Worm (Caenorhabditis elegans) whole organism, late embryonic: Measurements from ENCODE around the gene H12I13.1.

Source experiments
- K02D7.2 ChIP-seq: sonication (generic microtip); optimal IDR thresholded peaks from 2 replicates; lab custom pipeline; 2017; ENCODE audit warnings: mild to moderate bottlenecking, missing genetic modification characterization, missing compliant biosample characterization
- K09A11.1 ChIP-seq: sonication (generic microtip); optimal IDR thresholded peaks from 2 replicates; lab custom pipeline; 2017; ENCODE audit warnings: antibody characterized with exemption, mild to moderate bottlenecking, missing genetic modification characterization, missing compliant biosample characterization; ENCODE audit not compliant: insufficient read depth
- Y22D7AL.16 ChIP-seq: sonication (generic microtip); optimal IDR thresholded peaks from 2 replicates; lab custom pipeline; 2016; ENCODE audit warnings: missing genetic modification characterization, missing compliant biosample characterization
- ahr-1 ChIP-seq: sonication (generic microtip); optimal IDR thresholded peaks from 2 replicates; lab custom pipeline; 2016; ENCODE audit warnings: missing genetic modification characterization, missing compliant biosample characterization
- ceh-18 ChIP-seq: sonication (generic microtip); optimal IDR thresholded peaks from 2 replicates; lab custom pipeline; 2016; ENCODE audit warnings: missing genetic modification characterization, missing compliant biosample characterization
- ceh-19 ChIP-seq: fragments of 200-800 bp; sonication (Bioruptor generic); optimal IDR thresholded peaks from 2 replicates; lab custom pipeline; 2018; ENCODE audit warnings: mild to moderate bottlenecking, missing genetic modification characterization, missing compliant biosample characterization
- ceh-24 ChIP-seq: sonication (generic microtip); optimal IDR thresholded peaks from 2 replicates; lab custom pipeline; 2016; ENCODE audit warnings: mild to moderate bottlenecking, missing genetic modification characterization, missing compliant biosample characterization
- ceh-30 ChIP-seq: fragments of 150-350 bp; optimal IDR thresholded peaks from 2 replicates; lab custom pipeline; 2014; ENCODE audit warnings: missing biosample characterization, missing genetic modification characterization
- ceh-31 ChIP-seq: sonication (generic microtip); optimal IDR thresholded peaks from 2 replicates; lab custom pipeline; 2016; ENCODE audit warnings: missing genetic modification characterization, missing compliant biosample characterization
- ceh-34 ChIP-seq: sonication (generic microtip); optimal IDR thresholded peaks from 2 replicates; lab custom pipeline; 2016; ENCODE audit warnings: mild to moderate bottlenecking, missing genetic modification characterization, missing compliant biosample characterization
- ceh-48 ChIP-seq: sonication (generic microtip); optimal IDR thresholded peaks from 2 replicates; lab custom pipeline; 2016; ENCODE audit warnings: missing genetic modification characterization, inconsistent platforms, missing compliant biosample characterization
- ceh-9 ChIP-seq: sonication (generic microtip); optimal IDR thresholded peaks from 2 replicates; lab custom pipeline; 2016; ENCODE audit warnings: mild to moderate bottlenecking, missing genetic modification characterization, inconsistent platforms, missing compliant biosample characterization
- che-1 ChIP-seq: sonication (generic microtip); optimal IDR thresholded peaks from 2 replicates; lab custom pipeline; 2016; ENCODE audit warnings: mild to moderate bottlenecking, missing genetic modification characterization, missing compliant biosample characterization
- dve-1 ChIP-seq: sonication (generic microtip); optimal IDR thresholded peaks from 2 replicates; lab custom pipeline; 2017; ENCODE audit warnings: antibody characterized with exemption, mild to moderate bottlenecking, missing genetic modification characterization, missing compliant biosample characterization
- elt-4 ChIP-seq: sonication (generic microtip); optimal IDR thresholded peaks from 2 replicates; lab custom pipeline; 2016; ENCODE audit warnings: missing genetic modification characterization, missing compliant biosample characterization
- ets-4 ChIP-seq: sonication (generic microtip); optimal IDR thresholded peaks from 2 replicates; lab custom pipeline; 2016; ENCODE audit warnings: missing genetic modification characterization, missing compliant biosample characterization
- fax-1 ChIP-seq: sonication (generic microtip); optimal IDR thresholded peaks from 2 replicates; lab custom pipeline; 2016; ENCODE audit warnings: missing genotype, missing genetic modification characterization, missing compliant biosample characterization
- fkh-10 ChIP-seq: fragments of 150-350 bp; optimal IDR thresholded peaks from 2 replicates; lab custom pipeline; 2014; ENCODE audit warnings: missing biosample characterization, missing genetic modification reagents, missing genetic modification characterization
- fkh-6 ChIP-seq: sonication (generic microtip); optimal IDR thresholded peaks from 2 replicates; lab custom pipeline; 2016; ENCODE audit warnings: missing genetic modification characterization, missing compliant biosample characterization
- gmeb-2 ChIP-seq: sonication (generic microtip); optimal IDR thresholded peaks from 2 replicates; lab custom pipeline; 2016; ENCODE audit warnings: missing genetic modification characterization, inconsistent platforms, missing compliant biosample characterization
- hlh-6 ChIP-seq: sonication (generic microtip); optimal IDR thresholded peaks from 2 replicates; lab custom pipeline; 2016; ENCODE audit warnings: missing genotype, missing genetic modification characterization, missing compliant biosample characterization
- hlh-8 ChIP-seq: sonication (generic microtip); optimal IDR thresholded peaks from 2 replicates; lab custom pipeline; 2016; ENCODE audit warnings: missing genotype, missing genetic modification characterization, missing compliant biosample characterization
- lim-6 ChIP-seq: sonication (generic microtip); optimal IDR thresholded peaks from 2 replicates; lab custom pipeline; 2016; ENCODE audit warnings: missing genetic modification characterization, missing compliant biosample characterization
- lin-11 ChIP-seq: fragments of 200-800 bp; sonication (Bioruptor generic); optimal IDR thresholded peaks from 2 replicates; lab custom pipeline; 2018; ENCODE audit warnings: mild to moderate bottlenecking, missing genetic modification characterization, missing compliant biosample characterization
- mec-3 ChIP-seq: sonication (generic microtip); optimal IDR thresholded peaks from 2 replicates; lab custom pipeline; 2016; ENCODE audit warnings: borderline replicate concordance, missing genetic modification characterization, missing compliant biosample characterization
- nfya-1 ChIP-seq: sonication (generic microtip); optimal IDR thresholded peaks from 2 replicates; lab custom pipeline; 2017; ENCODE audit warnings: missing genetic modification characterization, mild to moderate bottlenecking, missing compliant biosample characterization, antibody characterized with exemption, moderate library complexity
- nhr-11 ChIP-seq: fragments of 150-350 bp; optimal IDR thresholded peaks from 2 replicates; lab custom pipeline; 2014; ENCODE audit warnings: missing biosample characterization, missing genetic modification characterization
- nhr-232 ChIP-seq: sonication (generic microtip); optimal IDR thresholded peaks from 2 replicates; lab custom pipeline; 2016; ENCODE audit warnings: missing genetic modification characterization, missing compliant biosample characterization
- odd-2 ChIP-seq: sonication (generic microtip); optimal IDR thresholded peaks from 2 replicates; lab custom pipeline; 2017; ENCODE audit warnings: antibody characterized with exemption, mild to moderate bottlenecking, missing genetic modification characterization, missing compliant biosample characterization
- pag-3 ChIP-seq: sonication (generic microtip); optimal IDR thresholded peaks from 2 replicates; lab custom pipeline; 2016; ENCODE audit warnings: missing compliant biosample characterization, missing genetic modification characterization, borderline replicate concordance
- pax-1 ChIP-seq: fragments of 150-350 bp; optimal IDR thresholded peaks from 2 replicates; lab custom pipeline; 2014; ENCODE audit warnings: missing biosample characterization, missing genetic modification characterization
- pha-2 ChIP-seq: sonication (generic microtip); optimal IDR thresholded peaks from 2 replicates; lab custom pipeline; 2017; ENCODE audit warnings: mild to moderate bottlenecking, missing genetic modification characterization, missing compliant biosample characterization
- pha-4 ChIP-seq: fragments of 150-350 bp; optimal IDR thresholded peaks from 2 replicates; lab custom pipeline; 2018; ENCODE audit warnings: missing biosample characterization, missing genetic modification reagents, missing genetic modification characterization
- pros-1 ChIP-seq: fragments of 150-350 bp; optimal IDR thresholded peaks from 2 replicates; lab custom pipeline; 2014; ENCODE audit warnings: missing biosample characterization, missing genetic modification reagents, missing genetic modification characterization
- ref-2 ChIP-seq: sonication (generic microtip); optimal IDR thresholded peaks from 2 replicates; lab custom pipeline; 2016; ENCODE audit warnings: missing genetic modification characterization, missing compliant biosample characterization
- rnt-1 ChIP-seq: sonication (generic microtip); optimal IDR thresholded peaks from 2 replicates; lab custom pipeline; 2016; ENCODE audit warnings: missing genetic modification characterization, missing compliant biosample characterization
- sox-2 ChIP-seq: fragments of 200-800 bp; sonication (Bioruptor generic); IDR thresholded peaks from 2 replicates; pipeline ENCODE4 v1.3.6; 2022; ENCODE audit warnings: missing genetic modification reagents, missing genetic modification characterization, missing compliant biosample characterization
- sox-4 ChIP-seq: sonication (generic microtip); optimal IDR thresholded peaks from 2 replicates; lab custom pipeline; 2017; ENCODE audit warnings: mild to moderate bottlenecking, missing genetic modification characterization, inconsistent platforms, missing compliant biosample characterization
- tbx-2 ChIP-seq: sonication (generic microtip); optimal IDR thresholded peaks from 2 replicates; lab custom pipeline; 2016; ENCODE audit warnings: missing genetic modification characterization, missing compliant biosample characterization
- tbx-7 ChIP-seq: sonication (generic microtip); optimal IDR thresholded peaks from 2 replicates; lab custom pipeline; 2016; ENCODE audit warnings: missing genotype, missing genetic modification characterization, missing compliant biosample characterization
- unc-3 ChIP-seq, 2 experiments: fragments of 200-800 bp in 1 of 2; sonication (Bioruptor generic) in 1 of 2; sonication (generic microtip) in 1 of 2; conservative IDR thresholded peaks in 1 of 2; optimal IDR thresholded peaks in 1 of 2; 2 replicates each; pipeline versions ENCODE4 v1.3.6 to Lab custom; 2016 to 2022; ENCODE audit warnings: missing compliant biosample characterization in 2 of 2, missing genetic modification characterization in 2 of 2, missing genetic modification reagents in 1 of 2
- unc-42 ChIP-seq: sonication (generic microtip); optimal IDR thresholded peaks from 2 replicates; lab custom pipeline; 2016; ENCODE audit warnings: missing genotype, missing genetic modification characterization, missing compliant biosample characterization
- unc-55 ChIP-seq: sonication (generic microtip); optimal IDR thresholded peaks from 2 replicates; lab custom pipeline; 2017; ENCODE audit warnings: missing biosample characterization, missing genetic modification reagents, missing genetic modification characterization
- unc-86 ChIP-seq: sonication (generic microtip); optimal IDR thresholded peaks from 2 replicates; lab custom pipeline; 2016; ENCODE audit warnings: missing genetic modification characterization, missing compliant biosample characterization
- zip-5 ChIP-seq: sonication (generic microtip); optimal IDR thresholded peaks from 2 replicates; lab custom pipeline; 2016; ENCODE audit warnings: missing genetic modification characterization, missing compliant biosample characterization

H12I13.1 gene

DNA sequence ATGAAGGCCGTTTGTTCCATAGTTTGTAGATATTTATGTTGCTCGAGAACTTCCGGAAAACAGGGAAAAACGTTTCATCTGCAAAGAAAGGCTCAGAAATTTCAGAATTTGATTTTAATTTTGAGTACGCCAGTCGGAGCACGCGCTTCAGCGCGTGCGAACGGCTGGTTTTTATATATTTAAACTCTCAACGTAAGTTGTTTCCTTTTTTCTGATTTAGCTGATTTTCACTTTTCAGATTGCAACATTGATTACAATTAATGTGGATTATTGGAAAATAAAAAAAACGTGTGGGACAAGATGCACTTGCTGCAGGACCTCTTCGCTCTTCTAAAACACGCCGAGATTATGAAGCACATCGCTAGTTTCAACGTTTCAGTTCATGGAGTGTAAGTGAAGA, 15.7 kb upstream of the H12I13.1 start, which contains the start of gene F21H12.3:
Gene F21H12.3 (plus strand): TSS at position 301 of the 400 bp plus-strand sequence.
- no peak for TF ChIP-seq elt-4
- TF ChIP-seq lim-6 (tag; lab: Kevin White, UChicago), result no peak
- no peak for TF ChIP-seq sox-2 (GFP tag; lab: Robert Waterston, UW)
- no peak for TF ChIP-seq dve-1 (tag; lab: Kevin White, UChicago)
- no peak for TF ChIP-seq tbx-2 (tag; lab: Kevin White, UChicago)
- TF ChIP-seq pha-2 (tag; lab: Kevin White, UChicago), result no peak
- no peak for TF ChIP-seq zip-5 (tag; lab: Kevin White, UChicago)
- TF ChIP-seq sox-4 (tag; lab: Kevin White, UChicago), result no peak
- TF ChIP-seq pax-1 (tag; lab: Kevin White, UChicago), result no peak
- no peak for TF ChIP-seq ceh-31 (tag; lab: Kevin White, UChicago)
- no peak for TF ChIP-seq che-1
- no peak for TF ChIP-seq gmeb-2 (tag; lab: Kevin White, UChicago)
- TF ChIP-seq ceh-34 (tag; lab: Kevin White, UChicago), result no peak
- TF ChIP-seq unc-3 (GFP tag; conservative IDR thresholded peaks at IDR 0.05; lab: Robert Waterston, UW), result no peak
- TF ChIP-seq unc-3 (tag; optimal IDR thresholded peaks at IDR 0.05; lab: Kevin White, UChicago), result no peak
- TF ChIP-seq tbx-7 (tag; lab: Kevin White, UChicago), result no peak
- TF ChIP-seq ahr-1, result no peak
- TF ChIP-seq ceh-48, result no peak
- no peak for TF ChIP-seq unc-55 (GFP tag; lab: Kevin White, UChicago)
- TF ChIP-seq nfya-1, result no peak
- TF ChIP-seq odd-2 (tag; lab: Kevin White, UChicago), result no peak

DNA sequence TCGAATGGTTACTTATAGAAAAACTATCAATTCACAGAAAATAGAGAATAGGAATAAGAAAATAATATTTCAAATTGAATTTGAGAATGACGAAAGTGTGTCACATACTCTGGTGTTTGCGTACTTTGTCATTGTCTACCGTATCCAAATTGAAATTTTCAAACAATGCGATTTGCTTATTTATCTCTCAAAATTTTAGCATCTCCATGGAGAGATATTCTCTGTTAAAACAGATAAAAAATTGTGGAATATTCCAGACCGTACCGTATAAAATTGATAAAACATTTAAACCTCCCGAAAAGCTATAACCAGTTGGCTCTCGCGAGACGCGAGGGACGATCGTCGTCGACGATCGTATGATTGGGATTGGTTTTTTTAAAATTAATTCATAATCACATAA, 13.8 kb upstream of the H12I13.1 start, which contains the start of gene fbf-1:
Gene fbf-1 (minus strand): TSS at position 101 of the 400 bp plus-strand sequence.
- TF ChIP-seq unc-3 (GFP tag; conservative IDR thresholded peaks at IDR 0.05; lab: Robert Waterston, UW) (no peak), unc-3 (tag; optimal IDR thresholded peaks at IDR 0.05; lab: Kevin White, UChicago) (no peak), fkh-10 (no peak), ceh-34 (tag; lab: Kevin White, UChicago) (no peak), ets-4 (no peak), fkh-6 (tag; lab: Kevin White, UChicago) (no peak), ceh-24 (tag; lab: Kevin White, UChicago) (no peak), hlh-6 (tag; lab: Kevin White, UChicago) (no peak), pha-2 (tag; lab: Kevin White, UChicago) (no peak), hlh-8 (no peak), lim-6 (tag; lab: Kevin White, UChicago) (no peak), pag-3 (tag; lab: Kevin White, UChicago) (no peak), unc-42 (tag; lab: Kevin White, UChicago) (no peak)

DNA sequence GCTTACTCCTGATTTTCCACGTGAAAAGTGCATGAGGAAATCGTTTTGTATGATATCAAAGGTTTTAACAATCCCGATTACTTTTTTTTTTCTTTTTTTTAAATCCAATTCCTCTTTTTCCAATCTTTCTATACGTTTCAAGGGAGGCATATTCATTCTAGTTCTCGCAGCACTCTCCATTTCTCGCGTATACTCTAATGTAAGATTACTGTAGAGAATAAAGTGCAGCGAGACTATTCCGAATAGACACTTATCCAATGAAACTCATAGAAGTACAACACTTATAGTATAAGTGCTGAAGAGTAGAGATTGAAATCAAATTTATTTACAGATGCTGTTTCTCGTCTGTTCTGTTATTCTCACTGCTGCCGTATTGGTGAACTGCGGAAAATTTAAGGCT, 10.6 kb upstream of the H12I13.1 start, which contains the start of gene H12I13.6:
Gene H12I13.6 (plus strand): TSS at position 301 of the 400 bp plus-strand sequence.
- TF ChIP-seq nhr-11 (tag; lab: Kevin White, UChicago), result no peak
- no peak for TF ChIP-seq sox-2 (GFP tag; lab: Robert Waterston, UW)
- TF ChIP-seq Y22D7AL.16, result no peak
- no peak for TF ChIP-seq lim-6 (tag; lab: Kevin White, UChicago)
- no peak for TF ChIP-seq unc-3 (GFP tag; conservative IDR thresholded peaks at IDR 0.05; lab: Robert Waterston, UW)
- no peak for TF ChIP-seq unc-3 (tag; optimal IDR thresholded peaks at IDR 0.05; lab: Kevin White, UChicago)
- TF ChIP-seq unc-86 (tag; lab: Kevin White, UChicago), result no peak
- no peak for TF ChIP-seq ceh-30 (tag; lab: Kevin White, UChicago)
- no peak for TF ChIP-seq fax-1
- TF ChIP-seq zip-5 (tag; lab: Kevin White, UChicago), result no peak

DNA sequence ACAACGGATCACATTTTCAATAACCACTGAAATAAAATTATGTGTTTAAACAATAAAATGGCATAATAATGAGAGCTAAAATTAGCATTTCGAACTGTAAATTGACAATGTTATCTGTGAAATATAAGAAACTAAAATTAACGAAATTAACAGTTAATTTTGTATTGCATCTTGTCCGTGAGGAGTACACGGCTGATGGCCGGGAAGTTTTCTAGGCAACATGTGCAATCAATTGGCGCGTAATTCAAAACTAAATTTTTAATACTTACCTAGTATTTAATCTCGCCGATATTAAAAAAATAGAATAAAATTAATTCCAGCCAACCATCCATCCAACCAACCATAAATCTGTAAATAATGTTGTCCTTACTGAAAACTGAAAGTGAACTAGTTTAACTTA, 5.5 kb downstream of the H12I13.1 start:
- TF ChIP-seq fkh-6 (tag; lab: Kevin White, UChicago), result peak; percentile 22
- peak; percentile 10 for TF ChIP-seq ceh-18 (tag; lab: Kevin White, UChicago)
- no peak for TF ChIP-seq nhr-232 (tag; lab: Kevin White, UChicago)
- TF ChIP-seq K09A11.1 (tag; lab: Kevin White, UChicago), result no peak
- peak; percentile 56 for TF ChIP-seq rnt-1 (tag; lab: Kevin White, UChicago)
- no peak for TF ChIP-seq Y22D7AL.16
- TF ChIP-seq gmeb-2 (tag; lab: Kevin White, UChicago), result no peak
- TF ChIP-seq ref-2 (tag; lab: Kevin White, UChicago), result peak; percentile 72
- no peak for TF ChIP-seq ceh-48
- peak; percentile 63 for TF ChIP-seq fax-1
- no peak for TF ChIP-seq nhr-11 (tag; lab: Kevin White, UChicago)
- no peak for TF ChIP-seq K02D7.2 (tag; lab: Kevin White, UChicago)
- TF ChIP-seq fkh-10, result no peak
- TF ChIP-seq mec-3 (tag; lab: Kevin White, UChicago), result peak; percentile 73
- TF ChIP-seq tbx-2 (tag; lab: Kevin White, UChicago), result peak; percentile 89
- TF ChIP-seq hlh-8, result peak; percentile 93
- peak; percentile 78 for TF ChIP-seq zip-5 (tag; lab: Kevin White, UChicago)
- TF ChIP-seq pha-4, result no peak
- TF ChIP-seq lin-11 (tag; lab: Kevin White, UChicago), result no peak
- TF ChIP-seq ceh-9, result no peak
- no peak for TF ChIP-seq ceh-19 (GFP tag; lab: Kevin White, UChicago)
- no peak for TF ChIP-seq pros-1 (tag; lab: Kevin White, UChicago)
